Worm (Caenorhabditis elegans): ENCODE data around the gene srh-284.

DNA sequence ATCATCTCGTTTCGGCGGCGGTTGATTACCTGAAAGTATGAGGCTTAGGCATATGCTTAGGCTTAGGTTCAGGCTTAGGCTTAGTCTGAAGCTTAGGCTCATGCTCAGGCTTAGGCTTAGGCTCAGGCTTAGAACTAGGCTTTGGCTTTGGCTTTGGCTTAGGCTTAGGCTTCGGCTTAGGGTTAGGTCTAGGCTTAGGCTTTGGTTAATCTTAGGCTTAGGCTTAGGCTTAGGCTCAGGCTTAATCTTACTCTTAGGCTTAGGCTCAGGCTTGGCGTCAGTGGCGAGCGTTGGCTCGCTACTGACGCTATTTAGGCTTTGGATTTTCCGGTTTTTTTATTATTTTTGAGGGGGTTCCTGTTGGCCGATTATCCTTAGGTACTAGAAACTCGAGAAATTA, 23.5 kb upstream of the srh-284 start:
- TF ChIP-seq elt-2 (tag; optimal IDR thresholded peaks at IDR 0.05): no peak
- TF ChIP-seq jun-1 (tag; optimal IDR thresholded peaks at IDR 0.05): no peak
- no peak for TF ChIP-seq nhr-11 (tag; optimal IDR thresholded peaks at IDR 0.05)
- no peak for TF ChIP-seq pqm-1 (tag; optimal IDR thresholded peaks at IDR 0.05)
- no peak for TF ChIP-seq ztf-4 (tag; optimal IDR thresholded peaks at IDR 0.05)
- no peak for TF ChIP-seq unc-62 (GFP tag; optimal IDR thresholded peaks at IDR 0.05)
- TF ChIP-seq zag-1 (tag; optimal IDR thresholded peaks at IDR 0.05): no peak
- TF ChIP-seq nhr-76 (tag; optimal IDR thresholded peaks at IDR 0.05): no peak
